Worm (Caenorhabditis elegans): ENCODE measurements around the gene F18A11.3.

Gene F18A11.3

ce11 chrII:13036717-13037116, at the start of gene F18A11.3:
Gene F18A11.3 (minus strand): TSS chrII:13036841.
- TF ChIP-seq unc-130 (GFP tag; optimal IDR thresholded peaks at IDR 0.05) (no peak), arid-1 (GFP tag; conservative IDR thresholded peaks at IDR 0.05) (no peak), Y75B8A.6 (GFP tag; IDR thresholded peaks at IDR 0.05) (no peak), R02D3.7 (tag; optimal IDR thresholded peaks at IDR 0.05) (no peak), F44E2.7 (GFP tag; IDR thresholded peaks at IDR 0.05) (no peak), lin-38 (GFP tag; IDR thresholded peaks at IDR 0.05) (peak; percentile 84), ceh-82 (tag; optimal IDR thresholded peaks at IDR 0.05) (no peak), aha-1 (tag) (peak; percentile 26), Y5F2A.4 (GFP tag; optimal IDR thresholded peaks at IDR 0.05) (no peak), hmg-1.1 (GFP tag; IDR thresholded peaks at IDR 0.05) (0 out of 2 replicates have a peak, but pooled peaks have one; percentile 18), snpc-4 (tag; optimal IDR thresholded peaks at IDR 0.05) (no peak), zip-11 (GFP tag; IDR thresholded peaks at IDR 0.05) (no peak), ces-1 (GFP tag; optimal IDR thresholded peaks at IDR 0.05) (no peak), zfp-2 (tag; optimal IDR thresholded peaks at IDR 0.05) (no peak), mes-2 (tag; optimal IDR thresholded peaks at IDR 0.05; ENCODE audit: poor library complexity, severe bottlenecking) (peak; percentile 51), php-3 (GFP tag; IDR thresholded peaks at IDR 0.05) (no peak), hif-1 (tag; optimal IDR thresholded peaks at IDR 0.05) (peak in 1 of 2 experiments; percentile 16), mdt-29 (GFP tag; IDR thresholded peaks at IDR 0.05) (no peak), lsy-2 (tag; optimal IDR thresholded peaks at IDR 0.05) (peak in 1 of 2 experiments; percentile 36), hlh-11 (tag; optimal IDR thresholded peaks at IDR 0.05) (peak; percentile 18), mxl-3 (GFP tag; optimal IDR thresholded peaks at IDR 0.05) (peak; percentile 67), nhr-48 (tag; optimal IDR thresholded peaks at IDR 0.05) (no peak), ztf-7 (tag; optimal IDR thresholded peaks at IDR 0.05) (no peak), ZK337.2 (GFP tag; IDR thresholded peaks at IDR 0.05) (no peak), dpl-1 (GFP tag; optimal IDR thresholded peaks at IDR 0.05) (peak; percentile 8), lin-13 (GFP tag; optimal IDR thresholded peaks at IDR 0.05) (no peak), tag-97 (GFP tag; IDR thresholded peaks at IDR 0.05) (no peak), mep-1 (tag; optimal IDR thresholded peaks at IDR 0.05) (peak; percentile 28), zip-2 (tag; optimal IDR thresholded peaks at IDR 0.05) (no peak), nhr-28 (tag; optimal IDR thresholded peaks at IDR 0.05) (no peak)

DNA sequence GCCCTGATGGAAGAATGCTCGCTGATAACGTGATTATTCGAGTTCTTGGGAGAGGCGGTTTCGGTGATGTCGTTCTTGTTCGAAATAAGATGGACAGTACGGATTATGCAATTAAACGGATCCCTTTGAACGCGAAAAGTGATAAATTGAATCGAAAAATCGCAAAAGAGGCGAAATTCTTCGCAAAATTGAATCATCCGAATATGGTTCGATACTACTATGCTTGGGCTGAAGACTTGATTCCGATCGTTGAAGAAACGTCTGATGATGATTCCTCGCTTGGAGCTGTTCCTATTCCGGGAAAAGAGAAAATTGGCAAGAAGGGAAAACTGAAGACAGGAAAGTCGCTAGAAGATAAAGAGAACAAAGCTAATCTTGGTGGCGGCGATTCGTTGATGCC, 49.3 kb upstream of the F18A11.3 start:
- TF ChIP-seq aha-1 (tag) (peak; percentile 92), unc-62 (GFP tag; optimal IDR thresholded peaks at IDR 0.05 in 1 of 2) (peak in 1 of 2 experiments; percentile 80), unc-62 (tag; optimal IDR thresholded peaks at IDR 0.05) (no peak), daf-16 (GFP tag; optimal IDR thresholded peaks at IDR 0.05) (no peak), daf-16 (tag; optimal IDR thresholded peaks at IDR 0.05) (no peak), sdz-12 (GFP tag; optimal IDR thresholded peaks at IDR 0.05) (no peak), attf-4 (tag; optimal IDR thresholded peaks at IDR 0.05) (no peak), ceh-28 (tag; optimal IDR thresholded peaks at IDR 0.05) (no peak), fos-1 (tag; optimal IDR thresholded peaks at IDR 0.05) (no peak), ama-1 (optimal IDR thresholded peaks at IDR 0.05) (no peak)

- TF ChIP-seq snpc-4 (tag; optimal IDR thresholded peaks at IDR 0.05) (no peak), nhr-6 (tag; optimal IDR thresholded peaks at IDR 0.05) (peak; percentile 2), daf-12 (tag; optimal IDR thresholded peaks at IDR 0.05) (no peak), mes-2 (tag; optimal IDR thresholded peaks at IDR 0.05; ENCODE audit: poor library complexity, severe bottlenecking) (peak; percentile 82), dpl-1 (GFP tag; optimal IDR thresholded peaks at IDR 0.05) (peak; percentile 96), lim-7 (GFP tag; IDR thresholded peaks at IDR 0.05) (no peak), lin-38 (GFP tag; IDR thresholded peaks at IDR 0.05) (peak; percentile 58)
These were observed 47.1 kb upstream of the F18A11.3 start, which contains the start of the genes Y81G3A.1 and gcn-2 for ce11 chrII:13083752-13084214. Gene Y81G3A.1 (minus strand): TSS chrII:13083926. Gene gcn-2 (plus strand): TSS chrII:13084164.

All from whole organism, L4 larva.